Fruit fly (Drosophila melanogaster) whole organism, wandering third instar larva: ENCODE results near the gene osa.

Experiments
- CG9705 ChIP-seq: fragments of 200-800 bp; sonication (Bioruptor generic); optimal IDR thresholded peaks from 2 replicates; lab custom pipeline; 2018; ENCODE audit warnings: missing biosample characterization, mild to moderate bottlenecking, missing genetic modification characterization
- CrebA ChIP-seq: fragments of 200-800 bp; sonication (Bioruptor generic); optimal IDR thresholded peaks from 2 replicates; lab custom pipeline; 2016; ENCODE audit warnings: missing biosample characterization, mild to moderate bottlenecking, missing genetic modification characterization, borderline replicate concordance
- Hr78 ChIP-seq: fragments of >200 bp; optimal IDR thresholded peaks from 2 replicates; lab custom pipeline; 2017; ENCODE audit warnings: missing biosample characterization, missing genetic modification characterization
- Jra ChIP-seq: sonication (Bioruptor generic); optimal IDR thresholded peaks from 2 replicates; lab custom pipeline; 2016; ENCODE audit warnings: missing biosample characterization, missing genetic modification characterization
- Mio ChIP-seq: sonication (Bioruptor generic); optimal IDR thresholded peaks from 2 replicates; lab custom pipeline; 2016; ENCODE audit warnings: missing biosample characterization, missing genetic modification characterization
- foxo ChIP-seq, 2 experiments: fragments of 200-800 bp; sonication (Bioruptor generic); optimal IDR thresholded peaks; 2 replicates in 1 of 2; 3 replicates in 1 of 2; lab custom pipeline; 2016 to 2017; ENCODE audit warnings: missing biosample characterization in 2 of 2, missing genetic modification characterization in 2 of 2
- fru ChIP-seq: fragments of 200-800 bp; sonication (Bioruptor generic); optimal IDR thresholded peaks from 3 replicates; lab custom pipeline; 2016; ENCODE audit warnings: missing biosample characterization, mild to moderate bottlenecking, missing genetic modification characterization
- h ChIP-seq: fragments of 200-800 bp; sonication (Bioruptor generic); optimal IDR thresholded peaks from 3 replicates; lab custom pipeline; 2016; ENCODE audit warnings: missing biosample characterization, mild to moderate bottlenecking, missing genetic modification characterization
- psq ChIP-seq: fragments of 200-800 bp; sonication (Bioruptor generic); optimal IDR thresholded peaks from 3 replicates; lab custom pipeline; 2017; ENCODE audit warnings: missing biosample characterization, mild to moderate bottlenecking, missing genetic modification characterization, moderate library complexity
- sv ChIP-seq: fragments of 200-800 bp; sonication (Bioruptor generic); optimal IDR thresholded peaks from 3 replicates; lab custom pipeline; 2016; ENCODE audit warnings: missing biosample characterization, missing genetic modification characterization

DNA sequence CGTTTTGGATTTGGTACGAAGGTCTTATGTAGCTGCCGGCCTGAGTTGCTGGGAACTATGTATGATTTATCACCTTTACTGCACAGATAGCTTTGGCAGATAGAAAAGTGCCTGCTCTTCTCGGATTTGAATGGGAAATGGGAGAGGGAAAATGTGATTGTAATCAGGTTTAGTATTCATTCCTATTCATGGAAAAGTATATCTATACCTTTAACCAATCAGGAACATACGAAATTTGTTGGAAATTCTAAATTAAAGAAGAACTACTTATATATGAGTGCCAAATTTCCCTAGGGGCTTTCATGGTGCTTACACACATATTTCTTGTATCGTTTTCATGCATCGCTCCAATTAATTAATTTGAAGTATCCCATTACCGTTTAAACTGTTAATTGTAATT, 6.8 kb upstream of the osa start, which contains the start of gene Atg8b:
- TF ChIP-seq Hr78 (GFP tag; lab: Kevin White, UChicago), result no peak
- TF ChIP-seq sv (GFP tag; lab: Kevin White, UChicago), result no peak
- no peak for TF ChIP-seq fru
- no peak for TF ChIP-seq foxo (GFP tag; optimal IDR thresholded peaks at IDR 0.05; lab: Kevin White, UChicago)
- TF ChIP-seq Jra (GFP tag; lab: Kevin White, UChicago), result no peak
- no peak for TF ChIP-seq CrebA (GFP tag; lab: Kevin White, UChicago)
- TF ChIP-seq Mio (GFP tag; lab: Kevin White, UChicago), result no peak
- no peak for TF ChIP-seq psq (GFP tag; lab: Kevin White, UChicago)
- no peak for TF ChIP-seq CG9705
- TF ChIP-seq h, result no peak
